Fruit fly (Drosophila melanogaster) whole organism, embryonic: Measurements from ENCODE around the gene PDCD-5.
A peak's percentile ranks its signal among the peaks of the same experiment; 100 is the strongest.

Experiments
- CG12071 ChIP-seq: fragments of 200-800 bp; sonication (Bioruptor generic); optimal IDR thresholded peaks from 3 replicates; lab custom pipeline; 2018; ENCODE audit warnings: missing biosample characterization, mild to moderate bottlenecking, missing genetic modification characterization
- CG12942 ChIP-seq: fragments of 200-800 bp; sonication (Bioruptor generic); optimal IDR thresholded peaks from 3 replicates; lab custom pipeline; 2016; ENCODE audit warnings: missing biosample characterization, missing genetic modification characterization
- CG14710 ChIP-seq: fragments of 200-800 bp; sonication (Bioruptor generic); optimal IDR thresholded peaks from 3 replicates; lab custom pipeline; 2019; ENCODE audit warnings: missing biosample characterization, mild to moderate bottlenecking, missing genetic modification characterization, moderate library complexity
- CG3065 ChIP-seq: fragments of 200-800 bp; sonication (Bioruptor generic); optimal IDR thresholded peaks from 2 replicates; lab custom pipeline; 2016; ENCODE audit warnings: missing biosample characterization, missing genetic modification characterization
- CG4404 ChIP-seq: fragments of 200-800 bp; sonication (Bioruptor generic); IDR thresholded peaks from 2 replicates; pipeline ENCODE4 v1.3.6; 2022; ENCODE audit warnings: missing biosample characterization, missing genetic modification characterization
- CG4730 ChIP-seq: fragments of 200-800 bp; sonication (Bioruptor generic); IDR thresholded peaks from 2 replicates; pipeline ENCODE4 v1.3.6; 2022; ENCODE audit warnings: missing biosample characterization, missing genetic modification characterization
- CG6272 ChIP-seq: fragments of 200-800 bp; sonication (Bioruptor generic); IDR thresholded peaks from 2 replicates; pipeline ENCODE4 v1.3.6; 2022; ENCODE audit warnings: missing biosample characterization, missing genetic modification characterization
- CG6765 ChIP-seq: fragments of 200-800 bp; sonication (Bioruptor generic); optimal IDR thresholded peaks from 3 replicates; lab custom pipeline; 2017; ENCODE audit warnings: missing biosample characterization, mild to moderate bottlenecking, missing genetic modification characterization
- CG8388 ChIP-seq: fragments of 200-800 bp; sonication (Bioruptor generic); optimal IDR thresholded peaks from 2 replicates; lab custom pipeline; 2019; ENCODE audit warnings: missing biosample characterization, mild to moderate bottlenecking, missing genetic modification characterization, moderate library complexity
- Camta ChIP-seq: fragments of 200-800 bp; sonication (Bioruptor generic); optimal IDR thresholded peaks from 2 replicates; lab custom pipeline; 2016; ENCODE audit warnings: missing biosample characterization, missing genetic modification characterization
- Doc3 ChIP-seq: fragments of 200-800 bp; sonication (Bioruptor generic); IDR thresholded peaks from 3 replicates; pipeline ENCODE4 v1.3.6; 2022; ENCODE audit warnings: missing biosample characterization, missing genetic modification characterization; ENCODE audit not compliant: partially characterized antibody
- Dp ChIP-seq: fragments of 200-800 bp; sonication (Bioruptor generic); optimal IDR thresholded peaks from 2 replicates; lab custom pipeline; 2018; ENCODE audit warnings: missing biosample characterization, mild to moderate bottlenecking, missing genetic modification characterization, moderate library complexity
- Eip74EF ChIP-seq, 2 experiments: fragments of 200-800 bp in 1 of 2; fragments of >200 bp in 1 of 2; sonication (Bioruptor generic) in 1 of 2; optimal IDR thresholded peaks; 2 replicates each; lab custom pipeline; 2017 to 2019; ENCODE audit warnings: missing biosample characterization in 2 of 2, missing genetic modification characterization in 2 of 2, mild to moderate bottlenecking in 1 of 2, moderate library complexity in 1 of 2
- GATAe ChIP-seq: fragments of 200-800 bp; sonication (Bioruptor generic); conservative IDR thresholded peaks from 2 replicates; pipeline ENCODE4 v1.3.6; 2022; ENCODE audit warnings: missing biosample characterization, missing genetic modification characterization
- H15 ChIP-seq: fragments of 200-800 bp; sonication (Bioruptor generic); IDR thresholded peaks from 3 replicates; pipeline ENCODE4 v1.3.6; 2022; ENCODE audit warnings: missing biosample characterization, missing genetic modification characterization
- HmgD ChIP-seq: fragments of 200-800 bp; sonication (Bioruptor generic); optimal IDR thresholded peaks from 3 replicates; lab custom pipeline; 2016; ENCODE audit warnings: missing biosample characterization, missing genetic modification characterization
- Jarid2 ChIP-seq: fragments of 200-800 bp; sonication (Bioruptor generic); optimal IDR thresholded peaks from 3 replicates; lab custom pipeline; 2017; ENCODE audit warnings: mild to moderate bottlenecking, missing biosample characterization, missing genetic modification reagents, missing genetic modification characterization
- NC2α ChIP-seq: fragments of 200-800 bp; sonication (Bioruptor generic); optimal IDR thresholded peaks from 2 replicates; lab custom pipeline; 2016; ENCODE audit warnings: missing biosample characterization, missing genetic modification characterization
- NFAT ChIP-seq: fragments of 200-800 bp; sonication (Bioruptor generic); IDR thresholded peaks from 2 replicates; pipeline ENCODE4 v1.3.6; 2022; ENCODE audit warnings: missing biosample characterization, missing genetic modification characterization
- Neu2 ChIP-seq: fragments of 200-800 bp; sonication (Bioruptor generic); optimal IDR thresholded peaks from 3 replicates; lab custom pipeline; 2016; ENCODE audit warnings: missing biosample characterization, missing genetic modification characterization, borderline replicate concordance
- Xbp1 ChIP-seq: fragments of 200-800 bp; sonication (Bioruptor generic); optimal IDR thresholded peaks from 3 replicates; lab custom pipeline; 2016; ENCODE audit warnings: missing biosample characterization, mild to moderate bottlenecking, missing genetic modification characterization
- ab ChIP-seq: fragments of 200-800 bp; sonication (Bioruptor generic); optimal IDR thresholded peaks from 2 replicates; lab custom pipeline; 2016; ENCODE audit warnings: missing biosample characterization, missing genetic modification characterization
- amos ChIP-seq: fragments of 200-800 bp; sonication (Bioruptor generic); IDR thresholded peaks from 2 replicates; pipeline ENCODE4 v1.3.6; 2022; ENCODE audit warnings: missing biosample characterization, missing genetic modification characterization; ENCODE audit not compliant: partially characterized antibody
- ap ChIP-seq: fragments of 200-800 bp; sonication (Bioruptor generic); IDR thresholded peaks from 2 replicates; pipeline ENCODE4 v1.3.6; 2022; ENCODE audit warnings: missing biosample characterization, missing genetic modification characterization
- ase ChIP-seq: fragments of 200-800 bp; sonication (Bioruptor generic); IDR thresholded peaks from 3 replicates; pipeline ENCODE4 v1.3.6; 2022; ENCODE audit warnings: missing biosample characterization, missing genetic modification characterization
- bsh ChIP-seq, 2 experiments: fragments of 200-800 bp; sonication (Bioruptor generic); optimal IDR thresholded peaks; 2 replicates each; lab custom pipeline; 2017 to 2018; ENCODE audit warnings: mild to moderate bottlenecking in 2 of 2, missing biosample characterization in 2 of 2, missing genetic modification characterization in 2 of 2, moderate library complexity in 1 of 2
- chif ChIP-seq, 2 experiments: fragments of 200-800 bp; sonication (Bioruptor generic); optimal IDR thresholded peaks; 3 replicates each; lab custom pipeline; 2016; ENCODE audit warnings: missing biosample characterization in 2 of 2, missing genetic modification characterization in 2 of 2
- corto ChIP-seq: fragments of 200-800 bp; sonication (Bioruptor generic); optimal IDR thresholded peaks from 2 replicates; lab custom pipeline; 2016; ENCODE audit warnings: missing biosample characterization, mild to moderate bottlenecking, missing genetic modification characterization, moderate library complexity
- crol ChIP-seq: fragments of 200-800 bp; sonication (Bioruptor generic); IDR thresholded peaks from 2 replicates; pipeline ENCODE4 v1.3.6; 2022; ENCODE audit warnings: missing biosample characterization, missing genetic modification characterization
- dan ChIP-seq: fragments of 200-800 bp; sonication (Bioruptor generic); IDR thresholded peaks from 2 replicates; pipeline ENCODE4 v1.3.6; 2022; ENCODE audit warnings: missing biosample characterization, missing genetic modification characterization
- disco-r ChIP-seq: fragments of 200-800 bp; sonication (Bioruptor generic); optimal IDR thresholded peaks from 2 replicates; lab custom pipeline; 2016; ENCODE audit warnings: missing biosample characterization, missing genetic modification characterization
- dm ChIP-seq: fragments of 200-800 bp; sonication (Bioruptor generic); optimal IDR thresholded peaks from 3 replicates; lab custom pipeline; 2016; ENCODE audit warnings: missing biosample characterization, missing genetic modification characterization
- fd102C ChIP-seq: fragments of 200-800 bp; sonication (Bioruptor generic); optimal IDR thresholded peaks from 2 replicates; lab custom pipeline; 2018; ENCODE audit warnings: missing biosample characterization, mild to moderate bottlenecking, missing genetic modification characterization, moderate library complexity
- fd3F ChIP-seq: fragments of 200-800 bp; sonication (Bioruptor generic); optimal IDR thresholded peaks from 2 replicates; lab custom pipeline; 2018; ENCODE audit warnings: missing biosample characterization, mild to moderate bottlenecking, missing genetic modification characterization, moderate library complexity
- gfzf ChIP-seq: fragments of 200-800 bp; sonication (Bioruptor generic); optimal IDR thresholded peaks from 2 replicates; lab custom pipeline; 2016; ENCODE audit warnings: missing biosample characterization, mild to moderate bottlenecking, missing genetic modification characterization, moderate library complexity
- h ChIP-seq: fragments of >200 bp; optimal IDR thresholded peaks from 2 replicates; lab custom pipeline; 2017
- hth ChIP-seq: fragments of >200 bp; optimal IDR thresholded peaks from 2 replicates; lab custom pipeline; 2017; ENCODE audit warnings: inconsistent platforms
- kah ChIP-seq: fragments of 200-800 bp; sonication (Bioruptor generic); optimal IDR thresholded peaks from 2 replicates; lab custom pipeline; 2018; ENCODE audit warnings: missing biosample characterization, mild to moderate bottlenecking, missing genetic modification characterization
- knrl ChIP-seq: fragments of 200-800 bp; sonication (Bioruptor generic); IDR thresholded peaks from 3 replicates; pipeline ENCODE4 v1.3.6; 2022; ENCODE audit warnings: missing biosample characterization, missing genetic modification characterization; ENCODE audit not compliant: partially characterized antibody
- mld ChIP-seq: fragments of 200-800 bp; sonication (Bioruptor generic); IDR thresholded peaks from 3 replicates; pipeline ENCODE4 v1.3.6; 2022; ENCODE audit warnings: missing biosample characterization, missing genetic modification characterization; ENCODE audit not compliant: partially characterized antibody
- nerfin-2 ChIP-seq: fragments of 200-800 bp; sonication (Bioruptor generic); IDR thresholded peaks from 2 replicates; pipeline ENCODE4 v1.3.6; 2022; ENCODE audit warnings: missing biosample characterization, missing genetic modification characterization; ENCODE audit not compliant: partially characterized antibody
- sc ChIP-seq, 3 experiments: fragments of >200 bp in 2 of 3; fragments of 200-800 bp in 1 of 3; sonication (Bioruptor generic) in 1 of 3; optimal IDR thresholded peaks; 2 replicates in 2 of 3; 3 replicates in 1 of 3; lab custom pipeline; 2017; ENCODE audit warnings: mild to moderate bottlenecking in 1 of 3, missing biosample characterization in 1 of 3, missing genetic modification characterization in 1 of 3, missing genetic modification reagents in 1 of 3
- sna ChIP-seq: fragments of 200-800 bp; sonication (Bioruptor generic); IDR thresholded peaks from 2 replicates; pipeline ENCODE4 v1.3.6; 2022; ENCODE audit warnings: missing biosample characterization, missing genetic modification characterization; ENCODE audit not compliant: partially characterized antibody
- tin ChIP-seq: fragments of 200-800 bp; sonication (Bioruptor generic); optimal IDR thresholded peaks from 3 replicates; lab custom pipeline; 2016; ENCODE audit warnings: missing biosample characterization, missing genetic modification characterization
- tna ChIP-seq: fragments of 200-800 bp; sonication (Bioruptor generic); IDR thresholded peaks from 2 replicates; pipeline ENCODE4 v1.3.6; 2022; ENCODE audit warnings: missing biosample characterization, missing genetic modification characterization; ENCODE audit not compliant: partially characterized antibody
- ttk ChIP-seq: fragments of 200-800 bp; sonication (Bioruptor generic); IDR thresholded peaks from 2 replicates; pipeline ENCODE4 v2.1.2; 2022; ENCODE audit warnings: missing biosample characterization, missing genetic modification characterization
- twi ChIP-seq: fragments of 200-800 bp; optimal IDR thresholded peaks from 2 replicates; lab custom pipeline; 2019; ENCODE audit warnings: missing biosample characterization, mild to moderate bottlenecking, missing genetic modification characterization, moderate library complexity
- tx ChIP-seq: fragments of 200-800 bp; sonication (Bioruptor generic); optimal IDR thresholded peaks from 2 replicates; lab custom pipeline; 2016; ENCODE audit warnings: missing biosample characterization, missing genetic modification characterization
- unpg ChIP-seq: fragments of 200-800 bp; sonication (Bioruptor generic); optimal IDR thresholded peaks from 3 replicates; lab custom pipeline; 2018; ENCODE audit warnings: missing biosample characterization, mild to moderate bottlenecking, missing genetic modification characterization, moderate library complexity
- wdn ChIP-seq: fragments of 200-800 bp; sonication (Bioruptor generic); IDR thresholded peaks from 2 replicates; pipeline ENCODE4 v1.3.6; 2022; ENCODE audit warnings: missing biosample characterization, missing genetic modification characterization
- wek ChIP-seq: fragments of 200-800 bp; sonication (Bioruptor generic); optimal IDR thresholded peaks from 3 replicates; lab custom pipeline; 2018; ENCODE audit warnings: missing biosample characterization, mild to moderate bottlenecking, missing genetic modification characterization, moderate library complexity

The PDCD-5 gene

dm6 chr3L:16231857-16232256 is at the start of gene PDCD-5, which contains the start of gene MED10:
PDCD-5 (minus strand) TSS chr3L:16232038.
MED10 (plus strand) TSS chr3L:16232084.
- TF ChIP-seq unpg (GFP tag; lab: Kevin White, UChicago) = no peak
- peak; percentile 43 for TF ChIP-seq amos (GFP tag; lab: Robert Waterston, UW)
- TF ChIP-seq CG12942 (GFP tag; lab: Kevin White, UChicago) = no peak
- TF ChIP-seq crol (GFP tag; lab: Robert Waterston, UW) = no peak
- TF ChIP-seq Camta (GFP tag; lab: Kevin White, UChicago) = no peak
- no peak for TF ChIP-seq disco-r
- no peak for TF ChIP-seq fd102C
- TF ChIP-seq sc (optimal IDR thresholded peaks at IDR 0.05; lab: Kevin White, UChicago) = no peak
- no peak for TF ChIP-seq sc (GFP tag; optimal IDR thresholded peaks at IDR 0.05; lab: Kevin White, UChicago)
- no peak for TF ChIP-seq Doc3 (GFP tag; lab: Robert Waterston, UW)
- no peak for TF ChIP-seq fd3F
- TF ChIP-seq Eip74EF (GFP tag; optimal IDR thresholded peaks at IDR 0.05; lab: Kevin White, UChicago) = no peak
- TF ChIP-seq hth = no peak
- no peak for TF ChIP-seq CG8388
- TF ChIP-seq NC2α (GFP tag; lab: Kevin White, UChicago) = no peak
- no peak for TF ChIP-seq GATAe (GFP tag; lab: Robert Waterston, UW)
- TF ChIP-seq Jarid2 (GFP tag; lab: Kevin White, UChicago) = no peak
- TF ChIP-seq CG3065 (GFP tag; lab: Kevin White, UChicago) = no peak
- TF ChIP-seq CG4730 (GFP tag; lab: Robert Waterston, UW) = no peak
- peak; percentile 83 for TF ChIP-seq CG14710 (tag; lab: Kevin White, UChicago)
- no peak for TF ChIP-seq tna (GFP tag; lab: Robert Waterston, UW)
- no peak for TF ChIP-seq H15 (GFP tag; lab: Robert Waterston, UW)
- TF ChIP-seq NFAT (GFP tag; lab: Robert Waterston, UW) = no peak
- no peak for TF ChIP-seq wdn (GFP tag; lab: Robert Waterston, UW)
- TF ChIP-seq mld (GFP tag; lab: Robert Waterston, UW) = no peak
- 0 out of 2 replicates have a peak, but pooled peaks have one; percentile 29 for TF ChIP-seq sna (GFP tag; lab: Robert Waterston, UW)
- no peak for TF ChIP-seq Neu2
- TF ChIP-seq chif (GFP tag; optimal IDR thresholded peaks at IDR 0.05; lab: Kevin White, UChicago) = peak in 1 of 2 experiments; percentile 13
- no peak for TF ChIP-seq ab (GFP tag; lab: Kevin White, UChicago)
- TF ChIP-seq CG6765 (GFP tag; lab: Kevin White, UChicago) = no peak
- peak; percentile 35 for TF ChIP-seq HmgD (GFP tag; lab: Kevin White, UChicago)
- TF ChIP-seq twi = no peak
- TF ChIP-seq tx = no peak
- TF ChIP-seq Dp = peak; percentile 38
- peak; percentile 96 for TF ChIP-seq gfzf (GFP tag; lab: Kevin White, UChicago)
- TF ChIP-seq CG4404 (GFP tag; lab: Robert Waterston, UW) = no peak
- TF ChIP-seq ap (GFP tag; lab: Robert Waterston, UW) = no peak
- TF ChIP-seq knrl = peak; percentile 30; the same call in 1 of the 3 replicates
- TF ChIP-seq Xbp1 (GFP tag; lab: Kevin White, UChicago) = no peak
- no peak for TF ChIP-seq corto
- peak; percentile 70 for TF ChIP-seq dm (GFP tag; lab: Kevin White, UChicago)
- no peak for TF ChIP-seq h
- no peak for TF ChIP-seq dan (GFP tag; lab: Robert Waterston, UW)
- no peak for TF ChIP-seq CG12071 (GFP tag; lab: Kevin White, UChicago)
- TF ChIP-seq ase (GFP tag; lab: Robert Waterston, UW) = no peak
- TF ChIP-seq nerfin-2 = no peak
- TF ChIP-seq bsh (GFP tag; optimal IDR thresholded peaks at IDR 0.05; lab: Kevin White, UChicago) = no peak
- TF ChIP-seq kah = no peak
- no peak for TF ChIP-seq ttk
- TF ChIP-seq tin (GFP tag; lab: Kevin White, UChicago) = no peak
- no peak for TF ChIP-seq wek (GFP tag; lab: Kevin White, UChicago)
- TF ChIP-seq CG6272 (GFP tag; lab: Robert Waterston, UW) = no peak
